Worm (Caenorhabditis elegans) whole organism, L2 larva: Measurements from ENCODE around the gene chdh-1.

Experiments used
- alr-1 ChIP-seq: fragments of 150-350 bp; optimal IDR thresholded peaks from 2 replicates; lab custom pipeline; 2014; ENCODE audit warnings: missing biosample characterization, missing genetic modification characterization
- crh-2 ChIP-seq: sonication (generic microtip); optimal IDR thresholded peaks from 2 replicates; lab custom pipeline; 2017; ENCODE audit warnings: missing biosample characterization, missing genetic modification characterization
- elt-1 ChIP-seq: fragments of 150-350 bp; optimal IDR thresholded peaks from 2 replicates; lab custom pipeline; 2014; ENCODE audit warnings: missing biosample characterization, missing genetic modification characterization
- lin-13 ChIP-seq: fragments of 150-350 bp; optimal IDR thresholded peaks from 2 replicates; lab custom pipeline; 2014; ENCODE audit warnings: missing biosample characterization, missing genetic modification reagents, missing genetic modification characterization
- lin-39 ChIP-seq: fragments of 150-350 bp; optimal IDR thresholded peaks from 2 replicates; lab custom pipeline; 2014; ENCODE audit warnings: missing biosample characterization, missing genetic modification reagents, missing genetic modification characterization

- TF ChIP-seq lin-39 (no peak), elt-1 (tag; lab: Kevin White, UChicago) (no peak), lin-13 (no peak), crh-2 (tag; lab: Kevin White, UChicago) (no peak), alr-1 (tag; lab: Kevin White, UChicago) (no peak)
Observed at ce11 chrII:8707024-8707423, 8.3 kb upstream of the chdh-1 start, which contains the start of gene cup-16.
